Worm (Caenorhabditis elegans) whole organism, mixed stage, embryonic: Measurements from ENCODE around the gene math-8.
"Not testable (repeated sequence)": the region's sequence is repeated elsewhere in the genome, so short reads cannot be mapped to it uniquely, and the experiment has no call there.

Experiments
- blmp-1 ChIP-seq: fragments of 150-350 bp; optimal IDR thresholded peaks from 2 replicates; lab custom pipeline; 2014; ENCODE audit warnings: missing biosample characterization, missing genetic modification characterization
- ceh-83 ChIP-seq: fragments of 200-800 bp; sonication (Bioruptor generic); optimal IDR thresholded peaks from 2 replicates; lab custom pipeline; 2018; ENCODE audit warnings: mild to moderate bottlenecking, missing genetic modification characterization, missing compliant biosample characterization
- drap-1 ChIP-seq: fragments of 200-800 bp; sonication (Bioruptor generic); optimal IDR thresholded peaks from 3 replicates; lab custom pipeline; 2018; ENCODE audit warnings: mild to moderate bottlenecking, missing genetic modification characterization, missing compliant biosample characterization
- elt-1 ChIP-seq: sonication (generic microtip); optimal IDR thresholded peaks from 2 replicates; lab custom pipeline; 2017; ENCODE audit warnings: missing genetic modification characterization, mild to moderate bottlenecking, missing compliant biosample characterization, antibody characterized with exemption, moderate library complexity, borderline replicate concordance; ENCODE audit not compliant: insufficient read depth
- mab-5 ChIP-seq: fragments of 150-350 bp; optimal IDR thresholded peaks from 2 replicates; lab custom pipeline; 2014; ENCODE audit warnings: missing biosample characterization, missing genetic modification characterization
- mep-1 ChIP-seq: fragments of 150-350 bp; optimal IDR thresholded peaks from 2 replicates; lab custom pipeline; 2017; ENCODE audit warnings: missing biosample characterization, missing genetic modification reagents, missing genetic modification characterization, inconsistent platforms
- nhr-237 ChIP-seq: fragments of 150-350 bp; optimal IDR thresholded peaks from 2 replicates; lab custom pipeline; 2014; ENCODE audit warnings: missing biosample characterization, missing genetic modification characterization
- nhr-76 ChIP-seq: sonication (generic microtip); optimal IDR thresholded peaks from 2 replicates; lab custom pipeline; 2017; ENCODE audit warnings: missing biosample characterization, missing genetic modification characterization
- sem-2 ChIP-seq: fragments of 200-800 bp; sonication (Bioruptor generic); optimal IDR thresholded peaks from 2 replicates; lab custom pipeline; 2018; ENCODE audit warnings: mild to moderate bottlenecking, missing genetic modification characterization, missing compliant biosample characterization
- unc-62 ChIP-seq: fragments of 150-350 bp; optimal IDR thresholded peaks from 2 replicates; lab custom pipeline; 2014; ENCODE audit warnings: missing biosample characterization, missing genetic modification reagents, missing genetic modification characterization

- peak; percentile 2 for TF ChIP-seq mep-1 (tag; lab: Kevin White, UChicago)
- not testable (repeated sequence) for TF ChIP-seq nhr-237; ceh-83 (GFP tag; lab: Kevin White, UChicago); unc-62 (GFP tag; lab: Kevin White, UChicago); blmp-1 (tag; lab: Kevin White, UChicago); nhr-76 (tag; lab: Kevin White, UChicago); elt-1 (tag; lab: Kevin White, UChicago); sem-2 (GFP tag; lab: Kevin White, UChicago); mab-5 (tag; lab: Kevin White, UChicago); drap-1 (GFP tag; lab: Kevin White, UChicago)
These were observed 27.6 kb downstream of the math-8 start, which contains the start of gene C16C4.18 for ce11 chrII:1861285-1861793.
